Fruit fly (Drosophila melanogaster) S2 (cell line): Measurements from ENCODE around the gene heix.

ENCODE experiments used
- CG8478 ChIP-seq: fragments of >200 bp; optimal IDR thresholded peaks from 2 replicates; lab custom pipeline; 2018
- CTCF ChIP-seq, 2 experiments: fragments of >200 bp; optimal IDR thresholded peaks; 2 replicates each; lab custom pipeline; 2018

- no peak for TF ChIP-seq CG8478
- no peak for TF ChIP-seq CTCF (optimal IDR thresholded peaks at IDR 0.05; lab: Kevin White, UChicago)
Measured at dm6 chr2L:16268869-16269231, 30.8 kb downstream of the heix start.
